Fruit fly (Drosophila melanogaster) whole organism, pupa: ENCODE results near the gene LSm-4.
A peak's percentile ranks its signal among the peaks of the same experiment; 100 is the strongest.

Experiments
- CG10348 ChIP-seq: fragments of 200-800 bp; sonication (Bioruptor generic); IDR thresholded peaks from 2 replicates; pipeline ENCODE4 v1.3.6; 2022; ENCODE audit warnings: missing biosample characterization, missing genetic modification characterization
- CG12605 ChIP-seq: fragments of 200-800 bp; sonication (Bioruptor generic); IDR thresholded peaks from 2 replicates; pipeline ENCODE4 v1.3.6; 2022; ENCODE audit warnings: missing biosample characterization, missing genetic modification characterization
- CG13204 ChIP-seq: fragments of 200-800 bp; sonication (Bioruptor generic); optimal IDR thresholded peaks from 2 replicates; lab custom pipeline; 2018; ENCODE audit warnings: missing biosample characterization, mild to moderate bottlenecking, missing genetic modification characterization, moderate library complexity
- CG14655 ChIP-seq: fragments of 200-800 bp; sonication (Bioruptor generic); optimal IDR thresholded peaks from 3 replicates; lab custom pipeline; 2017; ENCODE audit warnings: mild to moderate bottlenecking, missing biosample characterization, missing genetic modification reagents, missing genetic modification characterization
- CG15710 ChIP-seq: fragments of 200-800 bp; sonication (Bioruptor generic); optimal IDR thresholded peaks from 2 replicates; lab custom pipeline; 2018; ENCODE audit warnings: missing biosample characterization, mild to moderate bottlenecking, missing genetic modification characterization, moderate library complexity
- CG17806 ChIP-seq: fragments of 200-800 bp; sonication (Bioruptor generic); optimal IDR thresholded peaks from 2 replicates; lab custom pipeline; 2018; ENCODE audit warnings: missing biosample characterization, mild to moderate bottlenecking, missing genetic modification characterization, moderate library complexity
- CG32121 ChIP-seq: fragments of 200-800 bp; sonication (Bioruptor generic); IDR thresholded peaks from 2 replicates; pipeline ENCODE4 v1.3.6; 2022; ENCODE audit warnings: missing biosample characterization, missing genetic modification characterization
- CG34367 ChIP-seq: fragments of 200-800 bp; sonication (Bioruptor generic); optimal IDR thresholded peaks from 2 replicates; lab custom pipeline; 2018; ENCODE audit warnings: missing biosample characterization, mild to moderate bottlenecking, missing genetic modification characterization
- CG4496 ChIP-seq: fragments of 200-800 bp; sonication (Bioruptor generic); IDR thresholded peaks from 3 replicates; pipeline ENCODE4 v1.3.6; 2022; ENCODE audit warnings: missing biosample characterization, missing genetic modification characterization
- CG8159 ChIP-seq: fragments of 200-800 bp; sonication (Bioruptor generic); optimal IDR thresholded peaks from 3 replicates; lab custom pipeline; 2018; ENCODE audit warnings: missing biosample characterization, mild to moderate bottlenecking, missing genetic modification characterization, moderate library complexity
- CG8301 ChIP-seq: fragments of 200-800 bp; sonication (Bioruptor generic); optimal IDR thresholded peaks from 2 replicates; lab custom pipeline; 2018; ENCODE audit warnings: missing biosample characterization, mild to moderate bottlenecking, missing genetic modification characterization
- CG9948 ChIP-seq: fragments of 200-800 bp; sonication (Bioruptor generic); optimal IDR thresholded peaks from 2 replicates; lab custom pipeline; 2018; ENCODE audit warnings: missing biosample characterization, mild to moderate bottlenecking, missing genetic modification characterization, moderate library complexity
- D1 ChIP-seq: fragments of 200-800 bp; sonication (Bioruptor generic); optimal IDR thresholded peaks from 2 replicates; lab custom pipeline; 2018; ENCODE audit warnings: missing biosample characterization, mild to moderate bottlenecking, missing genetic modification characterization, moderate library complexity
- EcR ChIP-seq: fragments of 200-800 bp; sonication (Bioruptor generic); optimal IDR thresholded peaks from 3 replicates; lab custom pipeline; 2019; ENCODE audit warnings: missing biosample characterization, missing genetic modification characterization, mild to moderate bottlenecking, moderate library complexity, missing genetic modification reagents
- Ets98B ChIP-seq: fragments of 200-800 bp; sonication (Bioruptor generic); IDR thresholded peaks from 2 replicates; pipeline ENCODE4 v1.3.6; 2022; ENCODE audit warnings: missing biosample characterization, missing genetic modification characterization
- Pif1A ChIP-seq: fragments of 200-800 bp; sonication (Bioruptor generic); optimal IDR thresholded peaks from 3 replicates; lab custom pipeline; 2016; ENCODE audit warnings: missing biosample characterization, missing genetic modification characterization
- Pif1B ChIP-seq: fragments of 200-800 bp; sonication (Bioruptor generic); optimal IDR thresholded peaks from 3 replicates; lab custom pipeline; 2016; ENCODE audit warnings: missing biosample characterization, missing genetic modification characterization
- Snoo ChIP-seq: fragments of 200-800 bp; sonication (Bioruptor generic); optimal IDR thresholded peaks from 3 replicates; lab custom pipeline; 2017; ENCODE audit warnings: missing biosample characterization, mild to moderate bottlenecking, missing genetic modification characterization, inconsistent platforms
- fd96Ca ChIP-seq: fragments of 200-800 bp; sonication (Bioruptor generic); IDR thresholded peaks from 3 replicates; pipeline ENCODE4 v1.3.6; 2022; ENCODE audit warnings: missing biosample characterization, missing genetic modification characterization
- gl ChIP-seq: fragments of 200-800 bp; sonication (Bioruptor generic); optimal IDR thresholded peaks from 2 replicates; lab custom pipeline; 2018; ENCODE audit warnings: missing biosample characterization, mild to moderate bottlenecking, missing genetic modification characterization
- rn ChIP-seq: fragments of 200-800 bp; sonication (Bioruptor generic); IDR thresholded peaks from 2 replicates; pipeline ENCODE4 v1.3.6; 2022; ENCODE audit warnings: missing biosample characterization, missing genetic modification characterization

The LSm-4 gene

DNA sequence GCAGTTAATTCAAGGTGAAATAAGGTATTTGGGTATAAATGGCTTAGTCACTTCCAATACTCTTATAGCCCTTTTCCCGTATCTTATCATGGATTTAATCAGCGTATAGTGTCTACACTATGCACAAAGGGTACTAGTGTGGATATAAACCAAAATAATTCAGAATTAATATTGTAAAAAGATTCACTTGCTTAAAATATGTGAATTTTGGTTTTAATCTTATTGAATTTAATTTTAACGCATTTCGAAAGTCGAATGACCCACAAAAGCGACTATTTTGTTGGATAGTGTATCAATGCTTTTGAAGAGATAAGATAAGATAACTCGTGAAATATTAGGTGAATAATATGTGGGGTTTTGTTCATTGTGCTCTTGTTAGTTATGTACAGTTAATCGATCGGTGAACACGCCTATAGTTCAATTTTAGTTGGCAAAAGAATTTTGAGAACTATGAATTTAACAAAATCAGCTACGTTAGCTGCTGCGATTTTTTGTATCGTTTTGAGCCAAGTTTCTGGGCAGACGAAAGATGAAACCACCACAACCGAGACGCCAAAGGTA lies 23.0 kb downstream of the LSm-4 start, which contains the start of gene CG5096:
Gene CG5096, plus strand, starts transcription at position 374 of the 561 bp plus-strand sequence.
- TF ChIP-seq CG8301 (no peak), fd96Ca (GFP tag; lab: Robert Waterston, UW) (no peak), CG32121 (GFP tag; lab: Robert Waterston, UW) (peak; percentile 41; the same call in 1 of the 2 replicates), CG9948 (tag; lab: Kevin White, UChicago) (peak; percentile 32), Ets98B (GFP tag; lab: Robert Waterston, UW) (peak; percentile 37), CG4496 (peak; percentile 72), CG34367 (tag; lab: Kevin White, UChicago) (peak; percentile 3), CG17806 (peak; percentile 60), CG15710 (peak; percentile 53), gl (tag; lab: Kevin White, UChicago) (no peak), D1 (tag; lab: Kevin White, UChicago) (no peak), Snoo (tag; lab: Kevin White, UChicago) (peak; percentile 54)

DNA sequence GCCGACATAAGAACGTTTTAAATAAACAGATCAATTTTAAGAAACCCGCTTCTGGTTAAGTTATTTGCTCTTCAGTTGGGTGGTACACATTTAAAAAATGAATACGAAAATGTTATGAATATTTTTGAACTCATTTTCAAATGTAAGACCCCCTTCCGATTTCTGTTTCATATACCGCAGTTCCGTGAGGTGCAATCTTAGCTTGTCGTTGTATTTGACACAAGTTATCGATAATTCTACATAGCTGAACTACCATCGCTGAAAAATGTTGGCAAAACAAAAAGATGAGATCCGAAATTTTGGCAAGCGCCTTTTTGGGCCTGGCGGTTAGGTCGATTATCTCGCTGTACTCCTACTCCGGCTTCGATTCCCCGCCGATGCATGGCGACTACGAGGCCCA lies 25.1 kb downstream of the LSm-4 start, which contains the start of gene gny:
Gene gny, plus strand, starts transcription at position 239 of the 400 bp plus-strand sequence.
- TF ChIP-seq CG8301: no peak
- TF ChIP-seq Pif1A (GFP tag; lab: Kevin White, UChicago): no peak
- no peak for TF ChIP-seq Pif1B (GFP tag; lab: Kevin White, UChicago)
- no peak for TF ChIP-seq Snoo (tag; lab: Kevin White, UChicago)
- TF ChIP-seq D1 (tag; lab: Kevin White, UChicago): no peak
- TF ChIP-seq CG14655 (GFP tag; lab: Kevin White, UChicago): no peak
- no peak for TF ChIP-seq CG12605 (GFP tag; lab: Robert Waterston, UW)
- no peak for TF ChIP-seq Ets98B (GFP tag; lab: Robert Waterston, UW)
- no peak for TF ChIP-seq CG17806
- TF ChIP-seq CG13204 (GFP tag; lab: Kevin White, UChicago): no peak
- TF ChIP-seq rn: no peak
- no peak for TF ChIP-seq CG32121 (GFP tag; lab: Robert Waterston, UW)
- TF ChIP-seq CG10348 (GFP tag; lab: Robert Waterston, UW): no peak
- no peak for TF ChIP-seq CG4496
- TF ChIP-seq fd96Ca (GFP tag; lab: Robert Waterston, UW): no peak
- TF ChIP-seq CG9948 (tag; lab: Kevin White, UChicago): no peak
- no peak for TF ChIP-seq gl (tag; lab: Kevin White, UChicago)
- TF ChIP-seq CG8159 (tag; lab: Kevin White, UChicago): no peak
- no peak for TF ChIP-seq CG34367 (tag; lab: Kevin White, UChicago)
- no peak for TF ChIP-seq EcR (GFP tag; lab: Kevin White, UChicago)

DNA sequence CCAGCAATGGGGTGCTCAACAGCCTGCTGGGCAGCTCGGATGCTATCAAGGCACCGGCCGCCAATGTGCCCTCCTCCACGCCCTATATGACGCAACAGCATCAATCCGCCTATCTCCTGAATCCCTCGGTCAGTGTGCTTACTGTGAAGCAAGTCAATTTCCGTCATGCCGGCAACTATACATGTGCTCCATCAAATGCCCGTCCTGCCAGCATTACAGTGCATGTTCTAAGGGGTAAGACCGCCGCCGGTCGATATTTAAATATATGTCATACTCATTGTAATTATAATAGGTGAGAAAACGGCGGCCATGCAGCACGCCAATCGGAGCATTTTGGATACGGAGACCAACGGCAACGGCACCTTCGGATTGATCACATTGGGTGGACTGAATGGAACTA lies 26.4 kb downstream of the LSm-4 start:
- TF ChIP-seq EcR (GFP tag; lab: Kevin White, UChicago) (no peak), CG8301 (no peak), CG12605 (GFP tag; lab: Robert Waterston, UW) (no peak), CG34367 (tag; lab: Kevin White, UChicago) (no peak), Ets98B (GFP tag; lab: Robert Waterston, UW) (no peak), CG15710 (no peak), CG13204 (GFP tag; lab: Kevin White, UChicago) (no peak), D1 (tag; lab: Kevin White, UChicago) (no peak), CG8159 (tag; lab: Kevin White, UChicago) (no peak), fd96Ca (GFP tag; lab: Robert Waterston, UW) (no peak), Snoo (tag; lab: Kevin White, UChicago) (no peak), CG14655 (GFP tag; lab: Kevin White, UChicago) (no peak), Pif1B (GFP tag; lab: Kevin White, UChicago) (no peak), gl (tag; lab: Kevin White, UChicago) (no peak)

DNA sequence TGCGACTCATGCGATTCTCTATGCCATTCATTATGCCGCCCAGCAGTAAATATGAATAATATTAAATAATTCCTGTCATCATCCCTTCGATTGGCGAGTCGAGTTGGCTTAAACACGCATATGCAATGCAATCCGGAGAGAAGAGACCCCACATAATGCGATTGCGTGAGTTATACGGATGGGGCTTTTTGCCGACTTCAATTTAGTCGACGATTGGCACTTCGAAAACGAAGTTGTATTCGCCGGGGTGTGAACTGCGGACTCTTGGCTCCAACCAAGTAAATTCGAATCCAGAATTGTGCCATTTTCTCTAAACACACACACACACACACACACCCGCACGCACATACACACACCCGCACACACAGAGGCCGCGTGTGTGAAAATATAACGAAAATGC lies 28.7 kb downstream of the LSm-4 start:
- TF ChIP-seq CG9948 (tag; lab: Kevin White, UChicago) (no peak), fd96Ca (GFP tag; lab: Robert Waterston, UW) (no peak), CG12605 (GFP tag; lab: Robert Waterston, UW) (no peak), CG14655 (GFP tag; lab: Kevin White, UChicago) (no peak), CG4496 (no peak), rn (no peak), EcR (GFP tag; lab: Kevin White, UChicago) (no peak), CG15710 (no peak), CG34367 (tag; lab: Kevin White, UChicago) (no peak), Ets98B (GFP tag; lab: Robert Waterston, UW) (no peak), gl (tag; lab: Kevin White, UChicago) (no peak), Pif1A (GFP tag; lab: Kevin White, UChicago) (no peak), CG17806 (no peak)
- TF ChIP-seq, all 21 proteins: peak for 0

DNA sequence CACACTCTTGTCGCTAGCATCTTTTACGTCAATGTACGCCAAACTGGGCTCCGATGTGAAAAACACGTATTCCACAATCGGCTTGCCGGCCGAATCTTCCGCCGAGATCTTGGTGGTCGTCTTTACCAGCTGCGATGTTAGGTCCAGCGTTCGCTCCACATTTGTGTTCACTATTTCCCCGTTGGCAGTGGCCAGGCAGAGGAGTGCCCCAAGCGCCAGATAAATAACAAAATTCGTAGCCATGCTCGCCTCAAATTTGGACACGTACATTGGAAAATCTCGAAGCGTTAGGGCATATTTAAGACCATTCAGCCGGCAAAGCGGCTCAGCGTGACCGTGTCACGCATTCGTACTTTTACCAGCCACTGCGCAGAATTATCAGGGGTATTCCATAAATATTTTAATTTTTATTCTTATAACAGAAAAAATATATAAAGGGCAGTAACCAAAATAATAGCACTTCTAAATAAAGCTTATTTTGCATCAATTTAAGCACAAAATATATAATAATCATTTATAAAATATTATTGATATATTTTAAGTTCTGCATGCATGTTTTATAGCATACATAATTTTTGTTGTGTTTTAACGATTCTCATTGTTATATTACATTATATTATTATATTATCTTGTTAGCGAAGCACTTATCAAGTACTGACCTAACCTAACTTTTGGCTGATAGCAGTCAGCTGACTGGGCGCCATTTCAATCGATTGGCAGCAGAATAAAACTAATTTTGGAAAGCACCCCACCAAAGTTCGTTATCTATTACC lies 29.4 kb downstream of the LSm-4 start, which contains the start of the genes CG33303 and dpr19:
Gene CG33303, minus strand, starts transcription at position 294 of the 773 bp plus-strand sequence.
Gene dpr19, plus strand, starts transcription at position 705 of the 773 bp plus-strand sequence.
- TF ChIP-seq Pif1B (GFP tag; lab: Kevin White, UChicago) (no peak), CG32121 (GFP tag; lab: Robert Waterston, UW) (peak; percentile 41), CG17806 (peak; percentile 48), EcR (GFP tag; lab: Kevin White, UChicago) (no peak), Ets98B (GFP tag; lab: Robert Waterston, UW) (peak; percentile 50; the same call in 1 of the 2 replicates), CG13204 (GFP tag; lab: Kevin White, UChicago) (no peak), Snoo (tag; lab: Kevin White, UChicago) (peak; percentile 43), D1 (tag; lab: Kevin White, UChicago) (peak; percentile 70), CG15710 (peak; percentile 57), Pif1A (GFP tag; lab: Kevin White, UChicago) (no peak), rn (no peak), fd96Ca (GFP tag; lab: Robert Waterston, UW) (no peak), CG12605 (GFP tag; lab: Robert Waterston, UW) (no peak), CG14655 (GFP tag; lab: Kevin White, UChicago) (no peak), CG4496 (peak; percentile 44; the same call in 1 of the 3 replicates), CG8159 (tag; lab: Kevin White, UChicago) (peak; percentile 56), CG9948 (tag; lab: Kevin White, UChicago) (peak; percentile 44), CG8301 (peak; percentile 44), CG34367 (tag; lab: Kevin White, UChicago) (peak; percentile 25), CG10348 (GFP tag; lab: Robert Waterston, UW) (no peak), gl (tag; lab: Kevin White, UChicago) (no peak)
